Fruit fly (Drosophila melanogaster): ENCODE results near the gene Nubp2.

Nubp2 gene

DNA sequence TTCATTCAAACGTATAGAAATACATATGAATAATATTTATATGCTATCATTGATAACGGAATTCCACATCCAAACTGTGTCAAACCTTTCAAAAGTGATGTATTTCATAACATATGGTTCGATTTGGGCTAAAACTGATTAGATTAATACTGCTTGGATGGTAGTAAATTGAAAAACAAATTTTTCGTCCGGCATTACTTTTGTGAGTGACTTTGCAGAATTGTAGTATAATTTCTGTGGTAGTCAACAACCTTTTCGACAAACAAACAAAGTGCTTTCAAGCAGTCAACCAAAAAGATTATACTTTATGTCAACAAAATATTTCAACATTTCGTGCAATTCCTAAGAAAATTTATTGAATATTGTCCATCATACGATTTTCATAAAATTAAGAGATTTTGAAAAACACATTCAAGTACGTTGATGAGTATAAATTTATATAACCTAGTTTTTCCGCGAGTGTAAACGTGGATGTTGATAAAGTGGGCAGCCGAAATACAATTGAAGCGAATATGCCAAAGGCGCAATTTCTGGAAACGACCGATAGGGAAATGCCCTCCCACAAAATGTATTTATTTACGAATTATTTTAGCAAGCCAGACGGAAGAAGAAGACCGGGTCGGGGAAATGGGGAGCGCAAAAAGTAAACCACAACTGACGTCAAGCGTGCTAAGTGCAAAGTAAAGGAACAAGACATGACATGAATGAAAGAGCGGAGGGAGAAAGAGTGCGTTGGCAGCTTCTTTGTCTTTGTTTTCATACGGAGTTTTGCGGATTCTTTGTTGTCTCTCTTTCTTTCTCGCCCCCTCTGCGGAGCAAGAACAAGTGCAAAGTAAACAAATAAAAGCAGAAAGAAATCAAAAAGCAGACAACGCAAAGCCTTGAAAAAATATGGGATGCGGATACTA lies 8.2 kb upstream of the Nubp2 start (continued):
- no peak for TF ChIP-seq dati (GFP tag; IDR thresholded peaks at IDR 0.05)
- no peak for TF ChIP-seq ewg (GFP tag; optimal IDR thresholded peaks at IDR 0.05)
- TF ChIP-seq CG8944 (GFP tag; optimal IDR thresholded peaks at IDR 0.05), result no peak
- TF ChIP-seq hth (optimal IDR thresholded peaks at IDR 0.05), result no peak
- peak; percentile 22 for TF ChIP-seq az2 (GFP tag; optimal IDR thresholded peaks at IDR 0.05)
- no peak for TF ChIP-seq tup (GFP tag; optimal IDR thresholded peaks at IDR 0.05)
- no peak for TF ChIP-seq CG17359 (tag; optimal IDR thresholded peaks at IDR 0.05)
- no peak for TF ChIP-seq Poxn (GFP tag; IDR thresholded peaks at IDR 0.05)
- TF ChIP-seq sima (GFP tag; optimal IDR thresholded peaks at IDR 0.05), result no peak
- no peak; the same call in 1 of the 2 replicates for TF ChIP-seq chm (GFP tag; IDR thresholded peaks at IDR 0.05)
- TF ChIP-seq CG4424 (GFP tag; optimal IDR thresholded peaks at IDR 0.05), result no peak
- peak; percentile 51 for TF ChIP-seq CG7786 (GFP tag; optimal IDR thresholded peaks at IDR 0.05)
- TF ChIP-seq CG17186 (GFP tag; optimal IDR thresholded peaks at IDR 0.05), result no peak
- TF ChIP-seq Bteb2 (GFP tag; optimal IDR thresholded peaks at IDR 0.05), result no peak
- TF ChIP-seq Taf1 (GFP tag; IDR thresholded peaks at IDR 0.05), result no peak
- TF ChIP-seq Elba2 (GFP tag; optimal IDR thresholded peaks at IDR 0.05), result no peak
- TF ChIP-seq CG13123 (GFP tag; optimal IDR thresholded peaks at IDR 0.05), result no peak
- TF ChIP-seq CG17912 (GFP tag; optimal IDR thresholded peaks at IDR 0.05), result no peak
- TF ChIP-seq CG1603 (tag; optimal IDR thresholded peaks at IDR 0.05), result no peak
- TF ChIP-seq z (GFP tag; IDR thresholded peaks at IDR 0.05), result no peak
- no peak for TF ChIP-seq Tbp (GFP tag; optimal IDR thresholded peaks at IDR 0.05)
- peak; percentile 24 for TF ChIP-seq Dip3 (GFP tag; optimal IDR thresholded peaks at IDR 0.05)
- TF ChIP-seq CG1647 (GFP tag; optimal IDR thresholded peaks at IDR 0.05), result no peak
- TF ChIP-seq CG6765 (GFP tag; optimal IDR thresholded peaks at IDR 0.05), result peak; percentile 45
- TF ChIP-seq zfh2 (GFP tag; optimal IDR thresholded peaks at IDR 0.05), result peak; percentile 5
- no peak for TF ChIP-seq CG14710 (tag; optimal IDR thresholded peaks at IDR 0.05)
- 0 out of 3 replicates have a peak, but pooled peaks have one; percentile 40 for TF ChIP-seq dysf (GFP tag; IDR thresholded peaks at IDR 0.05)
- peak; percentile 87 for TF ChIP-seq psq (GFP tag; optimal IDR thresholded peaks at IDR 0.05)
- peak; percentile 32 for TF ChIP-seq CG7839 (tag; optimal IDR thresholded peaks at IDR 0.05)
- peak; percentile 61 for TF ChIP-seq CG2678 (tag; optimal IDR thresholded peaks at IDR 0.05)
- peak; percentile 68 for TF ChIP-seq gem (tag; optimal IDR thresholded peaks at IDR 0.05)
- no peak for TF ChIP-seq Dp (GFP tag; optimal IDR thresholded peaks at IDR 0.05)
- no peak for TF ChIP-seq CG31388 (GFP tag; optimal IDR thresholded peaks at IDR 0.05)
- TF ChIP-seq CG8290 (GFP tag; optimal IDR thresholded peaks at IDR 0.05), result no peak
- no peak for TF ChIP-seq CG8290 (tag; optimal IDR thresholded peaks at IDR 0.05)
- no peak for TF ChIP-seq ash1 (GFP tag; optimal IDR thresholded peaks at IDR 0.05)
- no peak for TF ChIP-seq CG15479 (GFP tag; optimal IDR thresholded peaks at IDR 0.05)
- TF ChIP-seq sna (GFP tag; IDR thresholded peaks at IDR 0.05; ENCODE audit: partially characterized antibody), result no peak
- TF ChIP-seq CG3847 (GFP tag; IDR thresholded peaks at IDR 0.05), result no peak
- peak; percentile 31 for TF ChIP-seq phol (tag; optimal IDR thresholded peaks at IDR 0.05)
- no peak for TF ChIP-seq CG4328 (GFP tag; optimal IDR thresholded peaks at IDR 0.05)
- no peak for TF ChIP-seq mld (GFP tag; IDR thresholded peaks at IDR 0.05; ENCODE audit: partially characterized antibody)
- TF ChIP-seq CG5953 (GFP tag; IDR thresholded peaks at IDR 0.05), result no peak
- peak; percentile 51; the same call in 1 of the 2 replicates for TF ChIP-seq CG11696 (GFP tag; IDR thresholded peaks at IDR 0.05)
- TF ChIP-seq jumu (GFP tag; optimal IDR thresholded peaks at IDR 0.05), result peak; percentile 17
- no peak for TF ChIP-seq NFAT (GFP tag; IDR thresholded peaks at IDR 0.05)
- TF ChIP-seq Bgb (GFP tag; IDR thresholded peaks at IDR 0.05; ENCODE audit: partially characterized antibody), result no peak
- peak; percentile 37 for TF ChIP-seq mam (GFP tag; optimal IDR thresholded peaks at IDR 0.05)
- TF ChIP-seq CG2116 (GFP tag; optimal IDR thresholded peaks at IDR 0.05), result peak; percentile 5
- no peak for TF ChIP-seq chinmo (GFP tag; IDR thresholded peaks at IDR 0.05; ENCODE audit: partially characterized antibody)

All from whole organism, embryonic.